Worm (Caenorhabditis elegans) whole organism, mixed stage, embryonic: ENCODE measurements around the gene nfya-1.

Source experiments
- ces-1 ChIP-seq: fragments of 150-350 bp; optimal IDR thresholded peaks from 2 replicates; lab custom pipeline; 2014; ENCODE audit warnings: missing biosample characterization, missing genetic modification reagents, missing genetic modification characterization
- lin-13 ChIP-seq: fragments of 150-350 bp; optimal IDR thresholded peaks from 2 replicates; lab custom pipeline; 2014; ENCODE audit warnings: missing biosample characterization, missing genetic modification characterization
- nhr-12 ChIP-seq: fragments of 150-350 bp; optimal IDR thresholded peaks from 2 replicates; lab custom pipeline; 2014; ENCODE audit warnings: missing biosample characterization, missing genetic modification characterization
- pha-4 ChIP-seq: fragments of 150-350 bp; optimal IDR thresholded peaks from 2 replicates; lab custom pipeline; 2018; ENCODE audit warnings: missing biosample characterization, missing genetic modification reagents, missing genetic modification characterization

DNA sequence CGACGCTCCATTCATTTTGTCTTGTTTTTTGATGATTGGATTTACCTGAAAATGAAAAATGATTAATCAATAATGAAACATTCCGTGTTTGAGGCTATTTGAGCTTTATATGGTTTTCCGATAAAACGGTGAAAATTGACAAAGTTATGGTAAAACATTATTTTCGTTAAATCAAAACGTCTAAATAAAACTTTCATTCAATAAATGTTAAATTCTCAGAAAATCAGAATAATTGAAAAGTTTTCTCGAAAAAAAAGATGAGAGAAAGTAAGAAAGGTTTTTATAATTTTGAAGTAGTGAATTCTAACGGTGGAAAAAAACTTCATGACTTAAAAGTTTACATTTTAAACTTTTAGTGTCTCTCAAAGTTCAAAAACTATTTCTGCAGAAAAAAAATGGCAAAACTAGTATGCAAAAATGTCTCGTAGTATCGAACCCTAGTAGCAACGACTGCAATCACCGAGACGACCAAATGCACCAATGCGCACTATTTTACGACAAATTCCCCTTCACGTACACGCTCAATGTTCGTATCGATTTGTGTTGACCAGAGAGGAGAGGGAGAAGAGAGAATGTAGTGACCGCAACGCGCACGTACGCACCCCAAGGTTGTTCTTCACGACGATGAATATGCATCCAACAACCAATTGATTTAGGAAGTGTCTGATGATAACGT lies at the start of gene nfya-1:
- no peak for TF ChIP-seq nhr-12 (tag; lab: Kevin White, UChicago)
- TF ChIP-seq pha-4 (tag; lab: Kevin White, UChicago): peak; percentile 28
- TF ChIP-seq ces-1 (GFP tag; lab: Kevin White, UChicago): peak; percentile 44
- peak; percentile 32 for TF ChIP-seq lin-13 (tag; lab: Kevin White, UChicago)
